Fruit fly (Drosophila melanogaster) whole organism, pupa: ENCODE data around the gene Ube3a.
A peak's percentile ranks its signal among the peaks of the same experiment; 100 is the strongest.

ENCODE experiments used
- CG10348 ChIP-seq: fragments of 200-800 bp; sonication (Bioruptor generic); IDR thresholded peaks from 2 replicates; pipeline ENCODE4 v1.3.6; 2022; ENCODE audit warnings: missing biosample characterization, missing genetic modification characterization
- CG12605 ChIP-seq: fragments of 200-800 bp; sonication (Bioruptor generic); IDR thresholded peaks from 2 replicates; pipeline ENCODE4 v1.3.6; 2022; ENCODE audit warnings: missing biosample characterization, missing genetic modification characterization
- CG13204 ChIP-seq: fragments of 200-800 bp; sonication (Bioruptor generic); optimal IDR thresholded peaks from 2 replicates; lab custom pipeline; 2018; ENCODE audit warnings: missing biosample characterization, mild to moderate bottlenecking, missing genetic modification characterization, moderate library complexity
- CG14655 ChIP-seq: fragments of 200-800 bp; sonication (Bioruptor generic); optimal IDR thresholded peaks from 3 replicates; lab custom pipeline; 2017; ENCODE audit warnings: mild to moderate bottlenecking, missing biosample characterization, missing genetic modification reagents, missing genetic modification characterization
- CG15710 ChIP-seq: fragments of 200-800 bp; sonication (Bioruptor generic); optimal IDR thresholded peaks from 2 replicates; lab custom pipeline; 2018; ENCODE audit warnings: missing biosample characterization, mild to moderate bottlenecking, missing genetic modification characterization, moderate library complexity
- CG17806 ChIP-seq: fragments of 200-800 bp; sonication (Bioruptor generic); optimal IDR thresholded peaks from 2 replicates; lab custom pipeline; 2018; ENCODE audit warnings: missing biosample characterization, mild to moderate bottlenecking, missing genetic modification characterization, moderate library complexity
- CG32121 ChIP-seq: fragments of 200-800 bp; sonication (Bioruptor generic); IDR thresholded peaks from 2 replicates; pipeline ENCODE4 v1.3.6; 2022; ENCODE audit warnings: missing biosample characterization, missing genetic modification characterization
- CG34367 ChIP-seq: fragments of 200-800 bp; sonication (Bioruptor generic); optimal IDR thresholded peaks from 2 replicates; lab custom pipeline; 2018; ENCODE audit warnings: missing biosample characterization, mild to moderate bottlenecking, missing genetic modification characterization
- CG4496 ChIP-seq: fragments of 200-800 bp; sonication (Bioruptor generic); IDR thresholded peaks from 3 replicates; pipeline ENCODE4 v1.3.6; 2022; ENCODE audit warnings: missing biosample characterization, missing genetic modification characterization
- CG8159 ChIP-seq: fragments of 200-800 bp; sonication (Bioruptor generic); optimal IDR thresholded peaks from 3 replicates; lab custom pipeline; 2018; ENCODE audit warnings: missing biosample characterization, mild to moderate bottlenecking, missing genetic modification characterization, moderate library complexity
- CG8301 ChIP-seq: fragments of 200-800 bp; sonication (Bioruptor generic); optimal IDR thresholded peaks from 2 replicates; lab custom pipeline; 2018; ENCODE audit warnings: missing biosample characterization, mild to moderate bottlenecking, missing genetic modification characterization
- CG9948 ChIP-seq: fragments of 200-800 bp; sonication (Bioruptor generic); optimal IDR thresholded peaks from 2 replicates; lab custom pipeline; 2018; ENCODE audit warnings: missing biosample characterization, mild to moderate bottlenecking, missing genetic modification characterization, moderate library complexity
- D1 ChIP-seq: fragments of 200-800 bp; sonication (Bioruptor generic); optimal IDR thresholded peaks from 2 replicates; lab custom pipeline; 2018; ENCODE audit warnings: missing biosample characterization, mild to moderate bottlenecking, missing genetic modification characterization, moderate library complexity
- EcR ChIP-seq: fragments of 200-800 bp; sonication (Bioruptor generic); optimal IDR thresholded peaks from 3 replicates; lab custom pipeline; 2019; ENCODE audit warnings: missing biosample characterization, missing genetic modification characterization, mild to moderate bottlenecking, moderate library complexity, missing genetic modification reagents
- Ets98B ChIP-seq: fragments of 200-800 bp; sonication (Bioruptor generic); IDR thresholded peaks from 2 replicates; pipeline ENCODE4 v1.3.6; 2022; ENCODE audit warnings: missing biosample characterization, missing genetic modification characterization
- Pif1A ChIP-seq: fragments of 200-800 bp; sonication (Bioruptor generic); optimal IDR thresholded peaks from 3 replicates; lab custom pipeline; 2016; ENCODE audit warnings: missing biosample characterization, missing genetic modification characterization
- Pif1B ChIP-seq: fragments of 200-800 bp; sonication (Bioruptor generic); optimal IDR thresholded peaks from 3 replicates; lab custom pipeline; 2016; ENCODE audit warnings: missing biosample characterization, missing genetic modification characterization
- Snoo ChIP-seq: fragments of 200-800 bp; sonication (Bioruptor generic); optimal IDR thresholded peaks from 3 replicates; lab custom pipeline; 2017; ENCODE audit warnings: missing biosample characterization, mild to moderate bottlenecking, missing genetic modification characterization, inconsistent platforms
- fd96Ca ChIP-seq: fragments of 200-800 bp; sonication (Bioruptor generic); IDR thresholded peaks from 3 replicates; pipeline ENCODE4 v1.3.6; 2022; ENCODE audit warnings: missing biosample characterization, missing genetic modification characterization
- gl ChIP-seq: fragments of 200-800 bp; sonication (Bioruptor generic); optimal IDR thresholded peaks from 2 replicates; lab custom pipeline; 2018; ENCODE audit warnings: missing biosample characterization, mild to moderate bottlenecking, missing genetic modification characterization
- rn ChIP-seq: fragments of 200-800 bp; sonication (Bioruptor generic); IDR thresholded peaks from 2 replicates; pipeline ENCODE4 v1.3.6; 2022; ENCODE audit warnings: missing biosample characterization, missing genetic modification characterization

Ube3a gene

DNA sequence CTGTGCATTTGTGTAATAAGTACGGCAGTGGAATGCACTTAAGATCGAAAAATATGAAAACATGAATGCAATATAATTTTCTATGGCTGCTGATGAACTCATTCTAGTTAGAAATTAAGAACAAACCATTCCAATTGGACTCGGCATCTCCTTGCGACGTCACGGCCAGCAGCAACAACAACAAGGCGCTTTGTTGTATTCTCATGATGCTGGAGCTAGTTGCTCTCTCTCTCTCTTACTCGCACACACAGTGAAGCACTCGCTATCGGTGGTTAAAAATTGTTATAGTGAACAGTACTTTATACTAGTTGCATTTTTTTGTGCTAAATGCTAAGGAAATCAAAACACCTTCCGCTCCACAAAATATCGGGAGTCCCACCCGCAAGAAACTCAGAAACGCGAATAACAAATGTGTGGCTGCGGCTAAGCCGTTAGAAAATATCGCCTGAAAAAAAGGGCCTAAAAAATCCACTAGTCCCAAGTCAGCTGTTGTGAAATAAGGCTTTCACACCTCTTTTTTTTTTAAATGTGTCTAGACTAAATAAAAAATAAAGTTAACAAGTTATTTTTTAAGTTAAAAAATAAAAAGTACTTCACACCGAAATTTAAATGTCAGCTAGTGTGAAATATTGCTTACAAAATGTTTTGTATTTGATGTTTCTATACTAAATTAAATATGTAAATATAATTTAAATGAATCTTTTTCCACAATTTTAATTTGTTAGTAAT is 4.6 kb downstream of the Ube3a start, which contains the start of gene Plod:
Gene Plod (minus strand): TSS at position 409 of the 729 bp plus-strand sequence.
- TF ChIP-seq fd96Ca (GFP tag; lab: Robert Waterston, UW) (no peak), CG15710 (tag; lab: Kevin White, UChicago) (peak; percentile 13), Ets98B (GFP tag; lab: Robert Waterston, UW) (peak; percentile 31; the same call in 1 of the 2 replicates), Pif1A (GFP tag; lab: Kevin White, UChicago) (no peak), Pif1B (GFP tag; lab: Kevin White, UChicago) (no peak), CG12605 (peak; percentile 61; the same call in 1 of the 2 replicates), CG9948 (tag; lab: Kevin White, UChicago) (no peak), D1 (tag; lab: Kevin White, UChicago) (peak; percentile 54), CG34367 (tag; lab: Kevin White, UChicago) (no peak), CG4496 (peak; percentile 50; the same call in 1 of the 3 replicates), CG32121 (no peak), CG13204 (no peak)

DNA sequence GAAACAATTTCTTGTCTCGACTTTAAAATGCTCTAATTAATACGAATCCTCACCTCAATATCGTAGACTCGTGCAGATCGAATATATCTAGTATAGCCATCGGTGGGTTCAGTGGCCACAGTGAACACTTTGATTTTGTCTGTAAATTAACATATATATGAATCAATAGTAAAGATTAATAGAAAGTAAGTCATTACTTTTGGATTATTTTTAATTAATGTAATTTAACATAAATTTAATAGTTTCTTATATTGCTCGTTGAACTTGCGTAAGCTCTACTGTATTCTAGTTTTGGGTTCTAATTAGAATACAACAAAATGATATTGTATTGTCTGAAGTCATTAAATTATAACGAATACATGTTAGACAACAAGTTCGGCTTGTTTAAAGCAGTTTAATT is 5.5 kb downstream of the Ube3a start:
- TF ChIP-seq CG13204 (no peak), EcR (no peak)

DNA sequence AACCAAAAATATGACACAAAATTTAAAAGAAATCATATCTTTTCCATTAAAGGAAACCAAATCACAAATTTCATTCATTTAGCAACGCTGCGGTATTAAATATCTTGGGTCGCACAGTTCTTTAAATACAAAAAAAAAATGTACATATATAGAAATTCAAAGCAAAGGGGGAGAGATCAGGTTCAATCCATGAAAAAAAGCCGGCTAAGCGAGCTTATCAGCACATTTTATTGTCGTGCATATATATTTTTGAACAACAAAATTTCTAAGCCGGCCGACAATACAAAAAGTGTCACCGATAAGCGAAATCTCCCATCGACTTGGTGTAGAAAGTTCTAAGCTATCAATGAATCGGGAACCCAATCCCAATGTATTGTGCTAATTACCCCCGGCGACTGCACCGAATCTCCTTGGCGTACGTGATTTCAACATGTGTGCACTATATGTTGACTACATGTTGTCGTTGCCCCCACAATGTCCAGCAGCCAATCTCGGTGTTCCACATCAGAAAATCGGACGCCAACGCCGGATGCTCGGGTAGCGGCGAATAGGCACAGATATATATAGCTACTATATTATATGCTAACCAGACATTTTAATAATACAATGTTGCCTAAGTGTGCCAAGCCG is 6.4 kb downstream of the Ube3a start:
- TF ChIP-seq CG34367 (tag; lab: Kevin White, UChicago), result no peak
- no peak for TF ChIP-seq Pif1B (GFP tag; lab: Kevin White, UChicago)
- TF ChIP-seq D1 (tag; lab: Kevin White, UChicago), result no peak
- no peak for TF ChIP-seq CG8301 (tag; lab: Kevin White, UChicago)
- TF ChIP-seq Snoo (tag; lab: Kevin White, UChicago), result no peak
- TF ChIP-seq gl (tag; lab: Kevin White, UChicago), result no peak
- no peak for TF ChIP-seq fd96Ca (GFP tag; lab: Robert Waterston, UW)
- no peak for TF ChIP-seq CG13204
- no peak for TF ChIP-seq CG12605
- no peak for TF ChIP-seq CG10348 (GFP tag; lab: Robert Waterston, UW)
- TF ChIP-seq CG15710 (tag; lab: Kevin White, UChicago), result no peak
- no peak for TF ChIP-seq CG17806 (tag; lab: Kevin White, UChicago)
- TF ChIP-seq CG14655 (GFP tag; lab: Kevin White, UChicago), result no peak
- TF ChIP-seq CG8159 (tag; lab: Kevin White, UChicago), result no peak
- TF ChIP-seq Ets98B (GFP tag; lab: Robert Waterston, UW), result no peak

DNA sequence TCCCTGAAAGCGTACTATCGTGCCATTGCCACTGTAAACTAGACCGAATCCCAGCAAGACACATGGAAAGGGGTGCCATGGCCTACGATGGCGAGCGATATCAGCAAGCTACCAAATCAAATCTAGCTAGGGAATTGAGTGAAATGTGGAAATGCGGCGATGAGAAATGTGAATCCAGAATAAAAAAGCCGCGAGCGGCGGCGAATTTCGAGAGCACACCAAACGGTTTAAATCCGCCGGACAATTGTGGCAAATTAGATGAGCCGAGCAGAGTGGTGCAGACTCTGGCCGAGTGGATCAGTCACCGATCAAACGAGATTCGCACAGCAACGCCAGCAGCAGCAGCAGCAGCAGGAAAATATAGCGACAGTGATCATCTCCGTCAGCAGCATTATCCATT is 9.3 kb downstream of the Ube3a start, which contains the start of gene nkt:
Gene nkt (plus strand): TSS at position 301 of the 400 bp plus-strand sequence.
- no peak for TF ChIP-seq CG32121
- TF ChIP-seq CG34367 (tag; lab: Kevin White, UChicago), result no peak
- no peak for TF ChIP-seq CG17806 (tag; lab: Kevin White, UChicago)
- TF ChIP-seq Ets98B (GFP tag; lab: Robert Waterston, UW), result no peak
- no peak for TF ChIP-seq fd96Ca (GFP tag; lab: Robert Waterston, UW)
- TF ChIP-seq CG14655 (GFP tag; lab: Kevin White, UChicago), result no peak
- no peak for TF ChIP-seq gl (tag; lab: Kevin White, UChicago)

DNA sequence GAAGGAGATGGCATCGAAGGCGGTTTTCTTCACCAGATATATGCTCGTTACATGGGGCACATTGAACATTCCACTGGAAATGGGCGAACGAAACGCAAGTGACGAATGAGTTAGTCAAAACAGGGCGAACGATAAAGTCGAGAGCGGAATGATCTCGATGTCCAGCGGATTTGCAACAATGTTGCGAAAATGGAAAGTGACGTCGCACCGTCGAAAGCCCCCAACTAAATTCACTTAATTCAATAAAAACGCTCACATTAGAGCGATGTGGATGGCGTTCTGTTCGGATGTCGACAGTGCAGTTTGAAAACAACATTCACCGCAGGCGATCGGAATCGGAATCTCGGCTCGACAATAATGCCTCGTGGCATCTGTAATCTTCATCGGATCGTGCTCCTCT is 11.1 kb downstream of the Ube3a start, which contains the start of gene CG7607:
Gene CG7607 (plus strand): TSS at position 301 of the 400 bp plus-strand sequence.
- TF ChIP-seq D1 (tag; lab: Kevin White, UChicago) (no peak), CG15710 (tag; lab: Kevin White, UChicago) (no peak), CG8301 (tag; lab: Kevin White, UChicago) (no peak)

DNA sequence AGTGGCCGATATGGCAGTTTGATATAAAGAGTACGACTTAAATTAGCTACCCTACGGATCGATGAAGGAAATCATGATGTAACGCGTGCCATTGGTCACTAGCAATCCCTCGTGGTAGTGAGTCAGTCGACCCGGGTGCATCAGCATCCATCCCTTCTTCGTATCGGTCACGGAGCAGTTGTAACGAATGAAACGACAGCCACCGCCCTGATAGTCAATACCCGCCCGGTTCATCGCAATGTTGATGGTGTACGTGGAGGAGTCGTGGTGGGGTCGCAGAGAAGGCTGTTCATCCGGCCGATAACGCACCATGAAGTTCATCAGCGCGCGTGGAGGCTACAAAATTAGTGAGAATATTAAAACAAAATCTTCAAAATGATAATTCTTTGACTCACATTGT is 12.0 kb downstream of the Ube3a start:
- peak; percentile 67 for TF ChIP-seq EcR
- TF ChIP-seq CG8159 (tag; lab: Kevin White, UChicago), result no peak

DNA sequence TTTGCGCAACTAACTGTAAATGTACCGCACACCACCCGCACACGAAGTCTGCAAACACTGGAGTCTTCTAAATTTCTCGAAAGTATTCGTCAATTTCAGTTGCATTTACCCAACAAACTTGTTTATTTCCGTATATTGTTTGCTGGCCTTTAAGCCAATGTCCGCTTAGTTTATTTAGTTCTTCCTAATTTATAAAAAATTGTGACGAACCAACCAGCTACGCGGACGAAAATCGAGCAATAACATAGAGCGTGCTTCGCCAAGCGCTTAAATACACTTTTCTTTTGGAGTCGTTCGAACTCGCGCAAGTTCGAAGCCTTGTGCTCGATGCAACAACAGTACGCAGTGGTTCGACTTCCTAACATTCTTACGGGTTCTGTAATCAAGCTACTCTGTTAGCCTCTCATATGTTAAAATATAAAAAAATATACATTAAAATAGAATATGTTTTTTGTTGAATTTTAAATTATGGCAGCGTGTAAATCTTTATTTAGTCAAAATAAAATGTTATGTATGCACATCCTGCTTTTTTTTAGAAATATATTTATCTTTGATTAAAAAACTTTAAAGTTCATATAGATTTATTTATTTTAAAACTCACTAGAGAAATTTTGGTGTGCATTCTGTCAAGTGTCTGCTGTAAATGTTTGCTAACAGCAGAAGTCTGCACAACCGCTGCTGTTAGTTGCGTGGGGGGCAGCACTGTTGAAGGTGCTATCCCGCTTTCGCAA is 12.9 kb downstream of the Ube3a start, which contains the start of gene GlcAT-P:
Gene GlcAT-P (minus strand): TSS at position 246 of the 731 bp plus-strand sequence.
- TF ChIP-seq Ets98B (GFP tag; lab: Robert Waterston, UW) (peak; percentile 71), CG4496 (peak; percentile 53; the same call in 2 of the 3 replicates), CG13204 (no peak), fd96Ca (GFP tag; lab: Robert Waterston, UW) (no peak), CG9948 (tag; lab: Kevin White, UChicago) (peak; percentile 59), CG15710 (tag; lab: Kevin White, UChicago) (peak; percentile 58), CG17806 (tag; lab: Kevin White, UChicago) (peak; percentile 68), Pif1A (GFP tag; lab: Kevin White, UChicago) (peak; percentile 9), CG8301 (tag; lab: Kevin White, UChicago) (peak; percentile 35), CG34367 (tag; lab: Kevin White, UChicago) (peak; percentile 63), CG32121 (peak; percentile 87), Pif1B (GFP tag; lab: Kevin White, UChicago) (peak; percentile 22), Snoo (tag; lab: Kevin White, UChicago) (peak; percentile 22), gl (tag; lab: Kevin White, UChicago) (no peak), CG8159 (tag; lab: Kevin White, UChicago) (peak; percentile 80), rn (GFP tag; lab: Robert Waterston, UW) (peak; percentile 53; the same call in 1 of the 2 replicates), D1 (tag; lab: Kevin White, UChicago) (peak; percentile 87), CG10348 (GFP tag; lab: Robert Waterston, UW) (no peak), EcR (no peak), CG14655 (GFP tag; lab: Kevin White, UChicago) (peak; percentile 67), CG12605 (peak; percentile 31; the same call in 1 of the 2 replicates)
